Worm (Caenorhabditis elegans) whole organism, L4/young adult: ENCODE results near the gene slc-25A29.

Source experiments
- W03F9.2 ChIP-seq: fragments of 150-350 bp; optimal IDR thresholded peaks from 2 replicates; lab custom pipeline; 2014; ENCODE audit warnings: missing biosample characterization, missing genetic modification characterization
- dao-5 ChIP-seq: sonication (generic microtip); optimal IDR thresholded peaks from 2 replicates; lab custom pipeline; 2016; ENCODE audit warnings: missing genotype, missing genetic modification characterization, moderate library complexity, missing compliant biosample characterization
- him-1 ChIP-seq: sonication (generic microtip); optimal IDR thresholded peaks from 2 replicates; lab custom pipeline; 2016; ENCODE audit warnings: missing genotype, missing genetic modification reagents, missing genetic modification characterization, missing compliant biosample characterization

slc-25A29 gene

ce11 chrV:14658131-14658530, at the start of gene slc-25A29:
Gene slc-25A29, minus strand, starts transcription at chrV:14658175.
- TF ChIP-seq dao-5 (tag; lab: Kevin White, UChicago): no peak
- no peak for TF ChIP-seq him-1 (tag; lab: Kevin White, UChicago)
- TF ChIP-seq W03F9.2 (tag; lab: Kevin White, UChicago): no peak

- TF ChIP-seq dao-5 (tag; lab: Kevin White, UChicago): no peak
- no peak for TF ChIP-seq him-1 (tag; lab: Kevin White, UChicago)
- no peak for TF ChIP-seq W03F9.2 (tag; lab: Kevin White, UChicago)
Measured at ce11 chrV:14698666-14699065, 40.7 kb upstream of the slc-25A29 start, which contains the start of gene set-5. Gene set-5, plus strand, starts transcription at chrV:14698966.

ce11 chrV:14698005-14698404, 40.0 kb upstream of the slc-25A29 start:
- TF ChIP-seq him-1 (tag; lab: Kevin White, UChicago): no peak
- TF ChIP-seq dao-5 (tag; lab: Kevin White, UChicago): no peak
- TF ChIP-seq W03F9.2 (tag; lab: Kevin White, UChicago): no peak

- no peak for TF ChIP-seq dao-5 (tag; lab: Kevin White, UChicago)
- TF ChIP-seq him-1 (tag; lab: Kevin White, UChicago): peak; percentile 50
- TF ChIP-seq W03F9.2 (tag; lab: Kevin White, UChicago): peak; percentile 77
Measured at ce11 chrV:14696604-14697307, 38.8 kb upstream of the slc-25A29 start, which contains the start of gene unc-112. Gene unc-112, minus strand, starts transcription at chrV:14696654.

- TF ChIP-seq W03F9.2 (tag; lab: Kevin White, UChicago): no peak
- TF ChIP-seq dao-5 (tag; lab: Kevin White, UChicago): no peak
- no peak for TF ChIP-seq him-1 (tag; lab: Kevin White, UChicago)
Measured at ce11 chrV:14695713-14696112, 37.7 kb upstream of the slc-25A29 start.

- TF ChIP-seq dao-5 (tag; lab: Kevin White, UChicago) (no peak), W03F9.2 (tag; lab: Kevin White, UChicago) (no peak), him-1 (tag; lab: Kevin White, UChicago) (no peak)
Measured at ce11 chrV:14689060-14689750, 31.2 kb upstream of the slc-25A29 start, which contains the start of gene gasr-8. Gene gasr-8, plus strand, starts transcription at chrV:14689110.

ce11 chrV:14688097-14688912, 30.3 kb upstream of the slc-25A29 start, which contains the start of gene C47E8.11:
Gene C47E8.11, plus strand, starts transcription at chrV:14688616.
- TF ChIP-seq W03F9.2 (tag; lab: Kevin White, UChicago) (peak; percentile 48), him-1 (tag; lab: Kevin White, UChicago) (no peak), dao-5 (tag; lab: Kevin White, UChicago) (no peak)

ce11 chrV:14687106-14687964, 29.4 kb upstream of the slc-25A29 start:
- TF ChIP-seq W03F9.2 (tag; lab: Kevin White, UChicago) (no peak), him-1 (tag; lab: Kevin White, UChicago) (no peak), dao-5 (tag; lab: Kevin White, UChicago) (no peak)

DNA sequence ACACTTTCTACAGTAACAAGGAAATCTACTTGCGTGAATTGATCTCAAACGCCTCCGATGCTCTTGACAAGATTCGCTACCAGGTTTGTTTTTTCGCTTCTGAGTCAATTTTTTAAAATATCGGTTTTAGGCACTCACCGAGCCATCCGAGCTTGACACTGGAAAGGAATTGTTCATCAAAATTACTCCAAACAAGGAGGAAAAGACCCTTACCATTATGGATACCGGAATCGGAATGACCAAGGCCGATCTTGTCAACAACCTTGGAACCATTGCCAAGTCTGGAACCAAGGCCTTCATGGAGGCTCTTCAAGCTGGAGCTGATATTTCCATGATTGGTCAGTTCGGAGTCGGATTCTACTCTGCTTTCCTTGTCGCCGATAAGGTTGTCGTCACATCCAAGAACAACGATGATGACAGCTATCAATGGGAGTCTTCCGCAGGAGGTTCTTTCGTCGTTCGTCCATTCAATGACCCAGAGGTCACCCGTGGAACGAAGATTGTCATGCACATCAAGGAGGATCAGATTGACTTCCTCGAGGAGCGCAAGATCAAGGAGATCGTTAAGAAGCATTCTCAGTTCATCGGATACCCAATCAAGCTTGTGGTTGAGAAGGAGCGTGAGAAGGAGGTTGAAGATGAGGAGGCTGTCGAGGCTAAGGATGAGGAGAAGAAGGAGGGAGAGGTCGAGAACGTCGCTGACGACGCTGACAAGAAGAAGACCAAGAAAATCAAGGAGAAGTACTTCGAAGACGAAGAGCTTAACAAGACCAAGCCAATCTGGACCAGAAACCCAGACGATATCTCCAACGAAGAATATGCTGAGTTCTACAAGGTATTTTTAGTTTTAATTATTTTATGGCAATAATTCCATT, 28.5 kb upstream of the slc-25A29 start:
- no peak for TF ChIP-seq dao-5 (tag; lab: Kevin White, UChicago)
- no peak for TF ChIP-seq him-1 (tag; lab: Kevin White, UChicago)
- no peak for TF ChIP-seq W03F9.2 (tag; lab: Kevin White, UChicago)

DNA sequence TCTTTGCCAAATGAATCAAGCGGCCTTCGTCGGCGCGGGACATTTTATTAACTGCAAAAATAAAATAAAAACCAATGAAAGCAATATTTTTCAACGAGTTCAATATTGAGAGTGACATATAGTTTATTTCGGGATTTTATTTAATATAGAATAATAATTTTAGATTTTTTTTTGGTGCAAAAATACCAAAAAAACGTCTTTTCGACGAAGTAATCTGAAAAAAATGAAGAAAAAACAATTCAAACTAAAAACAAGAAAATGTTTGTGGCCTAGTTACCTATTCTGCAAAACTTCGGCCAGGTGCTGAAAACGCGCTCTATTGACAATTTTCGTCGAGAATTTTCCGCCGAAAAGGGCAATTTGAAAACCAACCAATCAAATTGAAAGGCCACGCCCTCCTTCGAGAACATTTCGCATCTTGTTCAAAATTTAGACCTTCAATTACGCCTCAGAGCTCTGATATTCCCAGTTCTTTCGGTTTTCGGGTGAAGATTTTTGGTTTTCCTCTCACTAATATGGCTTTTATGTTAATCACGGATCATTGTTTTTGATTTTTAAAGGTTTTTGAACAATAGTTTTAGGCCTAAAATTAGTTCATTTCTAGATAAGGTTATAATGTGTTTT, 27.6 kb upstream of the slc-25A29 start, which contains the start of gene C47E8.4:
TSS of gene C47E8.4 (minus strand) at position 51 of the 624 bp plus-strand sequence.
- peak; percentile 96 for TF ChIP-seq him-1 (tag; lab: Kevin White, UChicago)
- TF ChIP-seq dao-5 (tag; lab: Kevin White, UChicago): no peak
- TF ChIP-seq W03F9.2 (tag; lab: Kevin White, UChicago): peak; percentile 94
